Fruit fly (Drosophila melanogaster) Kc167 (cell line): ENCODE data around the gene CG32631.

ENCODE experiments used
- Myc ChIP-seq: fragments of >200 bp; optimal IDR thresholded peaks from 2 replicates; lab custom pipeline; 2017; ENCODE audit warnings: missing external identifiers
- Sin3A ChIP-seq: fragments of >200 bp; optimal IDR thresholded peaks from 2 replicates; lab custom pipeline; 2018; ENCODE audit warnings: missing external identifiers
- h ChIP-seq: fragments of >200 bp; optimal IDR thresholded peaks from 3 replicates; lab custom pipeline; 2018; ENCODE audit warnings: missing external identifiers
- insv ChIP-seq: fragments of >200 bp; optimal IDR thresholded peaks from 3 replicates; lab custom pipeline; 2018; ENCODE audit warnings: missing external identifiers
- psq ChIP-seq: fragments of >200 bp; optimal IDR thresholded peaks from 2 replicates; lab custom pipeline; 2017; ENCODE audit warnings: missing external identifiers
- ttk ChIP-seq: sonication (Bioruptor generic); optimal IDR thresholded peaks from 2 replicates; lab custom pipeline; 2017; ENCODE audit warnings: missing external identifiers

Gene CG32631

DNA sequence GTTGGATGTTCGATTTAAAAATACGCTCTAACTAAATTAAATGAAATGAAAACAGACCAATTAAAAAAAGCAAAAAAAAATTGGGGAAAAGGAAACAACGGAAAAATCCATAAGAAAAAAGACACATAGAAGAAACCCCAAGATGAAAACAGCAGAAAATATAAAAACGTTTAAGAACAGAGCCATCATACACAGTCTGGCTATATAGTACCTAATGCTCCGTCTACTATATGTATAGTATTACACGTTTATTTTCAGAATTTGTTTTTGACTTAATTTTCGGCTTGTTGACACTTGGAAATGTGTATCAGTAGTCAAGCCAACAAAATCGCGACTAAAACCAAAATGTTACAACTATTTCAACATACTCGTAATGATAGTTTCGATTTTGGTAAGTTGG lies 49.1 kb downstream of the CG32631 start, which contains the start of gene CG11178:
Gene CG11178 (plus strand): TSS at position 301 of the 400 bp plus-strand sequence.
- TF ChIP-seq ttk (no peak), insv (lab: Kevin White, UChicago) (no peak), h (lab: Kevin White, UChicago) (no peak), psq (no peak), Sin3A (lab: Kevin White, UChicago) (no peak), Myc (lab: Kevin White, UChicago) (no peak)

- TF ChIP-seq psq, result no peak
- TF ChIP-seq Myc (lab: Kevin White, UChicago), result no peak
- TF ChIP-seq ttk, result no peak
Observed at dm6 chrX:13605942-13606491, 49.7 kb downstream of the CG32631 start.
